Fruit fly (Drosophila melanogaster): Measurements from ENCODE around the gene CG14662.

Gene CG14662

dm6 chr3R:5015168-5015567 is 31.1 kb upstream of the CG14662 start (continued):
- TF ChIP-seq CG8478 (optimal IDR thresholded peaks at IDR 0.05) (no peak), HLH3B (GFP tag; IDR thresholded peaks at IDR 0.05) (peak; percentile 30; the same call in 1 of the 2 replicates), Oaz (GFP tag; IDR thresholded peaks at IDR 0.05) (no peak), sc (optimal IDR thresholded peaks at IDR 0.05) (no peak), sc (GFP tag; optimal IDR thresholded peaks at IDR 0.05) (peak; percentile 44), CG17612 (GFP tag; IDR thresholded peaks at IDR 0.05) (no peak), ewg (GFP tag; optimal IDR thresholded peaks at IDR 0.05) (peak; percentile 14), Pdp1 (GFP tag; optimal IDR thresholded peaks at IDR 0.05) (peak in 1 of 2 experiments; percentile 33), row (GFP tag; IDR thresholded peaks at IDR 0.05) (no peak), ase (GFP tag; IDR thresholded peaks at IDR 0.05) (no peak), CG17912 (GFP tag; optimal IDR thresholded peaks at IDR 0.05) (no peak), CG9797 (GFP tag; optimal IDR thresholded peaks at IDR 0.05) (peak; percentile 3), Dll (GFP tag; IDR thresholded peaks at IDR 0.05; ENCODE audit: partially characterized antibody) (no peak), gcm2 (GFP tag; optimal IDR thresholded peaks at IDR 0.05) (peak; percentile 59), C15 (GFP tag; IDR thresholded peaks at IDR 0.05) (peak; percentile 53; the same call in 1 of the 3 replicates), CG10462 (GFP tag; optimal IDR thresholded peaks at IDR 0.05) (no peak), CG11504 (tag; optimal IDR thresholded peaks at IDR 0.05) (peak; percentile 43), CG16863 (GFP tag; optimal IDR thresholded peaks at IDR 0.05) (no peak), Ravus (GFP tag; IDR thresholded peaks at IDR 0.05) (no peak), CG13424 (tag; optimal IDR thresholded peaks at IDR 0.05) (peak; percentile 43), aop (GFP tag; IDR thresholded peaks at IDR 0.05) (no peak), CG33213 (GFP tag; optimal IDR thresholded peaks at IDR 0.05) (peak; percentile 24), Dip2 (GFP tag; IDR thresholded peaks at IDR 0.05) (no peak), btn (GFP tag; optimal IDR thresholded peaks at IDR 0.05) (no peak), al (GFP tag; IDR thresholded peaks at IDR 0.05) (no peak), CG8765 (GFP tag; IDR thresholded peaks at IDR 0.05) (no peak), hkb (optimal IDR thresholded peaks at IDR 0.05) (no peak), hkb (GFP tag; IDR thresholded peaks at IDR 0.05) (peak; percentile 64), CG31441 (GFP tag; IDR thresholded peaks at IDR 0.05) (peak; percentile 31; the same call in 1 of the 2 replicates), wek (GFP tag; optimal IDR thresholded peaks at IDR 0.05) (peak; percentile 63), lov (optimal IDR thresholded peaks at IDR 0.05) (no peak), lov (GFP tag; IDR thresholded peaks at IDR 0.05) (no peak), CG10979 (tag; optimal IDR thresholded peaks at IDR 0.05) (no peak), pnt (GFP tag; optimal IDR thresholded peaks at IDR 0.05) (no peak), ro (GFP tag; IDR thresholded peaks at IDR 0.05) (no peak), wdn (GFP tag; IDR thresholded peaks at IDR 0.05) (no peak), Xrp1 (GFP tag; IDR thresholded peaks at IDR 0.05) (peak; percentile 56), CG30020 (tag; optimal IDR thresholded peaks at IDR 0.05) (no peak), Lhr (GFP tag; optimal IDR thresholded peaks at IDR 0.05) (peak; percentile 16), br (optimal IDR thresholded peaks at IDR 0.05) (no peak), pb (GFP tag; optimal IDR thresholded peaks at IDR 0.05) (no peak), CG17186 (GFP tag; optimal IDR thresholded peaks at IDR 0.05) (no peak), HHEX (GFP tag; optimal IDR thresholded peaks at IDR 0.05) (peak; percentile 83), ERR (GFP tag; optimal IDR thresholded peaks at IDR 0.05) (no peak), CG3995 (GFP tag; optimal IDR thresholded peaks at IDR 0.05) (no peak), knrl (GFP tag; IDR thresholded peaks at IDR 0.05; ENCODE audit: partially characterized antibody) (no peak), CG8388 (GFP tag; optimal IDR thresholded peaks at IDR 0.05) (peak; percentile 17), rib (GFP tag; IDR thresholded peaks at IDR 0.05) (peak; percentile 62; the same call in 1 of the 2 replicates), eve (GFP tag; optimal IDR thresholded peaks at IDR 0.05) (no peak), jigr1 (GFP tag; IDR thresholded peaks at IDR 0.05) (no peak), TFAM (GFP tag; optimal IDR thresholded peaks at IDR 0.05) (peak; percentile 11), CG2875 (GFP tag; optimal IDR thresholded peaks at IDR 0.05) (peak; percentile 79), CG2678 (tag; optimal IDR thresholded peaks at IDR 0.05) (peak; percentile 74), tap (tag; optimal IDR thresholded peaks at IDR 0.05) (peak; percentile 12)
